Fruit fly (Drosophila melanogaster) whole organism, adult: Measurements from ENCODE around the gene CG10809.

Source experiments
- Hr96 ChIP-seq: fragments of 200-800 bp; sonication (Bioruptor generic); optimal IDR thresholded peaks from 2 replicates; lab custom pipeline; 2016; ENCODE audit warnings: missing biosample characterization, missing genetic modification characterization
- toe ChIP-seq: fragments of 200-800 bp; sonication (Bioruptor generic); optimal IDR thresholded peaks from 2 replicates; lab custom pipeline; 2016; ENCODE audit warnings: missing biosample characterization, missing genetic modification characterization

DNA sequence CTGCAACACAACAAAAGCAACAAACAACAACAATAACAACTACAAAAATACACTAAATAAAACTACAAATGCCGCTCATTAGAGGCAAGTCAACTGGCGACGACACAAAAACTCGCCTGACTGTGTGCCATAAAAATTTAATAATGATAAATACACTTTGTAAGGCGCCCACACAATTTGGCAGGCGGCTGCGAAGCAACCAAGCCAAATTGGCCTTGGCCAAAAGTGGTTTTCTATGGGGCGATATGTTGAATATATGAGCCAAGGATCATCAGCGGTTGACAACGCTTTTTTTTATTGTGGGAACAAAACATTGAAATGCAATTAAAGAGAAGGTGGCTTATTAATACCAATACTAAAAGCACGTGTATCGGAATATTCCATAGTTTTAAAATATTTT lies 9.6 kb downstream of the CG10809 start:
- TF ChIP-seq Hr96 (GFP tag; lab: Kevin White, UChicago) (no peak), toe (GFP tag; lab: Kevin White, UChicago) (no peak)
